Worm (Caenorhabditis elegans) whole organism, L2 larva: Measurements from ENCODE around the gene clec-80.

Experiments used
- F13H6.1 ChIP-seq: sonication (generic microtip); optimal IDR thresholded peaks from 2 replicates; lab custom pipeline; 2016; ENCODE audit warnings: missing genetic modification characterization, missing compliant biosample characterization
- Y55F3AM.14 ChIP-seq: fragments of 200-800 bp; sonication (Bioruptor generic); optimal IDR thresholded peaks from 2 replicates; lab custom pipeline; 2018; ENCODE audit warnings: mild to moderate bottlenecking, missing genetic modification characterization, missing compliant biosample characterization
- ZK546.5 ChIP-seq: sonication (generic microtip); optimal IDR thresholded peaks from 2 replicates; lab custom pipeline; 2017; ENCODE audit warnings: missing biosample characterization, missing genetic modification characterization
- alr-1 ChIP-seq: fragments of 150-350 bp; optimal IDR thresholded peaks from 2 replicates; lab custom pipeline; 2014; ENCODE audit warnings: missing biosample characterization, missing genetic modification characterization
- aly-2 ChIP-seq: fragments of 150-350 bp; optimal IDR thresholded peaks from 2 replicates; lab custom pipeline; 2014; ENCODE audit warnings: missing biosample characterization, missing genetic modification characterization
- ama-1 ChIP-seq: fragments of 150-350 bp; optimal IDR thresholded peaks from 2 replicates; lab custom pipeline; 2018; ENCODE audit warnings: inconsistent platforms
- blmp-1 ChIP-seq: sonication (generic microtip); optimal IDR thresholded peaks from 2 replicates; lab custom pipeline; 2017; ENCODE audit warnings: missing genetic modification characterization, mild to moderate bottlenecking, missing compliant biosample characterization, antibody characterized with exemption, moderate library complexity; ENCODE audit not compliant: insufficient read depth
- ceh-82 ChIP-seq: fragments of 150-350 bp; optimal IDR thresholded peaks from 2 replicates; lab custom pipeline; 2014; ENCODE audit warnings: missing biosample characterization, missing genetic modification characterization
- crh-2 ChIP-seq: sonication (generic microtip); optimal IDR thresholded peaks from 2 replicates; lab custom pipeline; 2017; ENCODE audit warnings: missing biosample characterization, missing genetic modification characterization
- dmd-4 ChIP-seq: sonication (generic microtip); optimal IDR thresholded peaks from 2 replicates; lab custom pipeline; 2017; ENCODE audit warnings: missing biosample characterization, missing genetic modification characterization
- egl-27 ChIP-seq: sonication (generic microtip); optimal IDR thresholded peaks from 3 replicates; lab custom pipeline; 2017; ENCODE audit warnings: missing biosample characterization, missing genetic modification reagents, missing genetic modification characterization
- elt-3 ChIP-seq: sonication (generic microtip); optimal IDR thresholded peaks from 2 replicates; lab custom pipeline; 2017; ENCODE audit warnings: missing biosample characterization, missing genetic modification characterization
- fos-1 ChIP-seq: fragments of 150-350 bp; optimal IDR thresholded peaks from 2 replicates; lab custom pipeline; 2014; ENCODE audit warnings: missing biosample characterization, missing genetic modification characterization
- gmeb-1 ChIP-seq: fragments of 150-350 bp; optimal IDR thresholded peaks from 2 replicates; lab custom pipeline; 2014; ENCODE audit warnings: missing biosample characterization, missing genetic modification characterization
- lin-11 ChIP-seq: fragments of 150-350 bp; sonication (generic microtip); optimal IDR thresholded peaks from 2 replicates; lab custom pipeline; 2014; ENCODE audit warnings: missing biosample characterization, missing genetic modification characterization, inconsistent platforms, mixed read lengths
- mbf-1 ChIP-seq: sonication (generic microtip); optimal IDR thresholded peaks from 2 replicates; lab custom pipeline; 2017; ENCODE audit warnings: missing biosample characterization, missing genetic modification characterization
- mdl-1 ChIP-seq, 2 experiments: fragments of 150-350 bp in 1 of 2; sonication (generic microtip) in 1 of 2; optimal IDR thresholded peaks; 2 replicates each; lab custom pipeline; 2017; ENCODE audit warnings: missing biosample characterization in 2 of 2, missing genetic modification characterization in 2 of 2
- nhr-10 ChIP-seq: sonication (generic microtip); optimal IDR thresholded peaks from 2 replicates; lab custom pipeline; 2017; ENCODE audit warnings: missing biosample characterization, missing genetic modification characterization
- nhr-11 ChIP-seq: fragments of 150-350 bp; optimal IDR thresholded peaks from 2 replicates; lab custom pipeline; 2014; ENCODE audit warnings: missing biosample characterization, missing genetic modification characterization
- nhr-12 ChIP-seq: fragments of 150-350 bp; optimal IDR thresholded peaks from 2 replicates; lab custom pipeline; 2014; ENCODE audit warnings: missing biosample characterization, missing genetic modification characterization
- nhr-21 ChIP-seq: fragments of 150-350 bp; optimal IDR thresholded peaks from 2 replicates; lab custom pipeline; 2014; ENCODE audit warnings: missing biosample characterization, missing genetic modification characterization
- nhr-23 ChIP-seq: fragments of 150-350 bp; optimal IDR thresholded peaks from 2 replicates; lab custom pipeline; 2014; ENCODE audit warnings: missing biosample characterization, missing genetic modification reagents, missing genetic modification characterization
- nhr-237 ChIP-seq: fragments of 150-350 bp; optimal IDR thresholded peaks from 2 replicates; lab custom pipeline; 2014; ENCODE audit warnings: missing biosample characterization, missing genetic modification characterization
- nhr-25 ChIP-seq: fragments of 150-350 bp; sonication (generic microtip); optimal IDR thresholded peaks from 3 replicates; lab custom pipeline; 2014; ENCODE audit warnings: missing biosample characterization, missing genetic modification characterization
- nhr-6 ChIP-seq: fragments of 150-350 bp; optimal IDR thresholded peaks from 2 replicates; lab custom pipeline; 2014; ENCODE audit warnings: missing biosample characterization, missing genetic modification characterization
- peb-1 ChIP-seq: fragments of 150-350 bp; optimal IDR thresholded peaks from 2 replicates; lab custom pipeline; 2014; ENCODE audit warnings: missing biosample characterization, missing genetic modification characterization
- sem-4 ChIP-seq: fragments of 150-350 bp; optimal IDR thresholded peaks from 2 replicates; lab custom pipeline; 2014; ENCODE audit warnings: missing biosample characterization, missing genetic modification reagents, missing genetic modification characterization
- sma-3 ChIP-seq: sonication (generic microtip); optimal IDR thresholded peaks from 2 replicates; lab custom pipeline; 2016; ENCODE audit warnings: missing genetic modification reagents, missing genetic modification characterization, missing compliant biosample characterization
- sma-9 ChIP-seq, 2 experiments: fragments of 150-350 bp in 1 of 2; sonication (generic microtip) in 1 of 2; optimal IDR thresholded peaks; 2 replicates each; lab custom pipeline; 2014 to 2016; ENCODE audit warnings: missing genetic modification characterization in 2 of 2, mild to moderate bottlenecking in 1 of 2, missing biosample characterization in 1 of 2, missing compliant biosample characterization in 1 of 2, missing genetic modification reagents in 1 of 2, moderate library complexity in 1 of 2
- snpc-4 ChIP-seq: fragments of 150-350 bp; optimal IDR thresholded peaks from 2 replicates; lab custom pipeline; 2014; ENCODE audit warnings: missing biosample characterization, missing genetic modification characterization
- unc-39 ChIP-seq: fragments of 150-350 bp; optimal IDR thresholded peaks from 2 replicates; lab custom pipeline; 2014; ENCODE audit warnings: missing biosample characterization, missing genetic modification characterization
- unc-55 ChIP-seq: fragments of 150-350 bp; sonication (generic microtip); optimal IDR thresholded peaks from 3 replicates; lab custom pipeline; 2014; ENCODE audit warnings: missing biosample characterization, missing genetic modification reagents, missing genetic modification characterization
- unc-62 ChIP-seq: fragments of 150-350 bp; optimal IDR thresholded peaks from 2 replicates; lab custom pipeline; 2014; ENCODE audit warnings: missing biosample characterization, missing genetic modification reagents, missing genetic modification characterization
- zag-1 ChIP-seq: fragments of 150-350 bp; optimal IDR thresholded peaks from 2 replicates; lab custom pipeline; 2014; ENCODE audit warnings: missing biosample characterization, missing genetic modification characterization
- ztf-1 ChIP-seq: fragments of 200-800 bp; sonication (Bioruptor generic); conservative IDR thresholded peaks from 2 replicates; pipeline ENCODE4 v1.3.6; 2022; ENCODE audit warnings: missing genetic modification characterization, missing compliant biosample characterization
- ztf-4 ChIP-seq: fragments of 150-350 bp; optimal IDR thresholded peaks from 2 replicates; lab custom pipeline; 2014; ENCODE audit warnings: missing biosample characterization, missing genetic modification characterization

Gene clec-80

ce11 chrIV:2808154-2808553 is 15.4 kb upstream of the clec-80 start:
- TF ChIP-seq lin-11 (tag; lab: Kevin White, UChicago) (no peak), F13H6.1 (no peak), blmp-1 (no peak), ztf-1 (no peak), nhr-25 (no peak), unc-62 (GFP tag; lab: Kevin White, UChicago) (no peak), unc-55 (GFP tag; lab: Kevin White, UChicago) (no peak), mdl-1 (tag; optimal IDR thresholded peaks at IDR 0.05; lab: Kevin White, UChicago) (no peak), fos-1 (tag; lab: Kevin White, UChicago) (no peak), elt-3 (tag; lab: Kevin White, UChicago) (no peak), ztf-4 (tag; lab: Kevin White, UChicago) (no peak)

ce11 chrIV:2809208-2809607 is 14.3 kb upstream of the clec-80 start, which contains the start of gene Y54G2A.76:
TSS of gene Y54G2A.76 (plus strand) at chrIV:2809410.
- TF ChIP-seq ZK546.5 (tag; lab: Kevin White, UChicago) (no peak), unc-39 (tag; lab: Kevin White, UChicago) (no peak), lin-11 (tag; lab: Kevin White, UChicago) (no peak), Y55F3AM.14 (no peak), mdl-1 (tag; optimal IDR thresholded peaks at IDR 0.05; lab: Kevin White, UChicago) (no peak), peb-1 (tag; lab: Kevin White, UChicago) (no peak), sem-4 (tag; lab: Kevin White, UChicago) (no peak), dmd-4 (tag; lab: Kevin White, UChicago) (no peak), unc-55 (GFP tag; lab: Kevin White, UChicago) (no peak), zag-1 (tag; lab: Kevin White, UChicago) (no peak), unc-62 (GFP tag; lab: Kevin White, UChicago) (no peak), nhr-23 (tag; lab: Kevin White, UChicago) (no peak), ceh-82 (no peak)
- TF ChIP-seq, all 48 proteins: peak for 0

- TF ChIP-seq aly-2 = no peak
- no peak for TF ChIP-seq nhr-21
- TF ChIP-seq nhr-23 (tag; lab: Kevin White, UChicago) = no peak
- TF ChIP-seq fos-1 (tag; lab: Kevin White, UChicago) = no peak
- TF ChIP-seq crh-2 (tag; lab: Kevin White, UChicago) = no peak
- TF ChIP-seq sma-3 (GFP tag; lab: Kevin White, UChicago) = no peak
- no peak for TF ChIP-seq ama-1 (lab: Kevin White, UChicago)
- TF ChIP-seq lin-11 (tag; lab: Kevin White, UChicago) = no peak
- TF ChIP-seq alr-1 (tag; lab: Kevin White, UChicago) = no peak
- TF ChIP-seq nhr-12 (tag; lab: Kevin White, UChicago) = no peak
- TF ChIP-seq elt-3 (tag; lab: Kevin White, UChicago) = no peak
- TF ChIP-seq nhr-6 = no peak
- no peak for TF ChIP-seq ZK546.5 (tag; lab: Kevin White, UChicago)
- TF ChIP-seq nhr-11 (tag; lab: Kevin White, UChicago) = no peak
- TF ChIP-seq unc-39 (tag; lab: Kevin White, UChicago) = no peak
- no peak for TF ChIP-seq sma-9 (GFP tag; optimal IDR thresholded peaks at IDR 0.05; lab: Kevin White, UChicago)
- TF ChIP-seq sma-9 (tag; optimal IDR thresholded peaks at IDR 0.05; lab: Kevin White, UChicago) = no peak
- TF ChIP-seq nhr-10 (tag; lab: Kevin White, UChicago) = no peak
These were observed 6.5 kb upstream of the clec-80 start for ce11 chrIV:2817038-2817437.

ce11 chrIV:2819633-2820032 is 3.9 kb upstream of the clec-80 start, which contains the start of gene Y54G2A.13:
TSS of gene Y54G2A.13 (minus strand) at chrIV:2819733.
- TF ChIP-seq mbf-1 (tag; lab: Kevin White, UChicago) (no peak), gmeb-1 (no peak), snpc-4 (tag; lab: Kevin White, UChicago) (no peak), aly-2 (no peak), peb-1 (tag; lab: Kevin White, UChicago) (no peak), nhr-237 (tag; lab: Kevin White, UChicago) (no peak), ZK546.5 (tag; lab: Kevin White, UChicago) (no peak), egl-27 (tag; lab: Kevin White, UChicago) (no peak)
